Fruit fly (Drosophila melanogaster) whole organism, adult: ENCODE data around the gene Actbeta.

Experiments
- CG11617 ChIP-seq: fragments of 200-800 bp; sonication (Bioruptor generic); optimal IDR thresholded peaks from 2 replicates; lab custom pipeline; 2017; ENCODE audit warnings: mild to moderate bottlenecking, missing biosample characterization, missing genetic modification reagents, missing genetic modification characterization
- CG12768 ChIP-seq: fragments of 200-800 bp; sonication (Bioruptor generic); optimal IDR thresholded peaks from 2 replicates; lab custom pipeline; 2017; ENCODE audit warnings: missing biosample characterization, missing genetic modification characterization, mild to moderate bottlenecking, moderate library complexity, missing genetic modification reagents
- CG14711 ChIP-seq: fragments of 200-800 bp; sonication (Bioruptor generic); optimal IDR thresholded peaks from 2 replicates; lab custom pipeline; 2018; ENCODE audit warnings: missing biosample characterization, mild to moderate bottlenecking, missing genetic modification characterization, moderate library complexity
- CG1620 ChIP-seq: fragments of 200-800 bp; sonication (Bioruptor generic); optimal IDR thresholded peaks from 2 replicates; lab custom pipeline; 2016; ENCODE audit warnings: missing biosample characterization, missing genetic modification characterization
- CG33017 ChIP-seq: fragments of 200-800 bp; sonication (Bioruptor generic); optimal IDR thresholded peaks from 2 replicates; lab custom pipeline; 2018; ENCODE audit warnings: missing biosample characterization, mild to moderate bottlenecking, missing genetic modification characterization, moderate library complexity
- CG5204 ChIP-seq: fragments of 200-800 bp; sonication (Bioruptor generic); optimal IDR thresholded peaks from 2 replicates; lab custom pipeline; 2016; ENCODE audit warnings: missing biosample characterization, missing genetic modification characterization
- CG7045 ChIP-seq: fragments of 200-800 bp; sonication (Bioruptor generic); optimal IDR thresholded peaks from 2 replicates; lab custom pipeline; 2017; ENCODE audit warnings: missing biosample characterization, mild to moderate bottlenecking, missing genetic modification characterization
- CG7101 ChIP-seq: fragments of 200-800 bp; sonication (Bioruptor generic); optimal IDR thresholded peaks from 2 replicates; lab custom pipeline; 2018; ENCODE audit warnings: missing biosample characterization, mild to moderate bottlenecking, missing genetic modification characterization, moderate library complexity
- Clk ChIP-seq: fragments of 200-800 bp; sonication (Bioruptor generic); optimal IDR thresholded peaks from 2 replicates; lab custom pipeline; 2017; ENCODE audit warnings: missing biosample characterization, missing genetic modification characterization
- Crg-1 ChIP-seq: fragments of 200-800 bp; sonication (Bioruptor generic); optimal IDR thresholded peaks from 2 replicates; lab custom pipeline; 2016; ENCODE audit warnings: missing biosample characterization, missing genetic modification characterization
- Hr96 ChIP-seq: fragments of 200-800 bp; sonication (Bioruptor generic); optimal IDR thresholded peaks from 2 replicates; lab custom pipeline; 2016; ENCODE audit warnings: missing biosample characterization, missing genetic modification characterization
- Mnt ChIP-seq: fragments of 200-800 bp; sonication (Bioruptor generic); optimal IDR thresholded peaks from 2 replicates; lab custom pipeline; 2016; ENCODE audit warnings: missing biosample characterization, mild to moderate bottlenecking, missing genetic modification characterization
- bab1 ChIP-seq: fragments of 200-800 bp; sonication (Bioruptor generic); optimal IDR thresholded peaks from 3 replicates; lab custom pipeline; 2019; ENCODE audit warnings: missing biosample characterization, mild to moderate bottlenecking, missing genetic modification characterization, moderate library complexity
- cic ChIP-seq: fragments of 200-800 bp; sonication (Bioruptor generic); optimal IDR thresholded peaks from 2 replicates; lab custom pipeline; 2017; ENCODE audit warnings: missing biosample characterization, mild to moderate bottlenecking, missing genetic modification characterization, moderate library complexity
- cnc ChIP-seq, 2 experiments: fragments of >200 bp; optimal IDR thresholded peaks; 2 replicates each; lab custom pipeline; 2017
- kay ChIP-seq: fragments of 200-800 bp; sonication (Bioruptor generic); peaks from one replicate; lab custom pipeline; 2016; ENCODE audit warnings: missing biosample characterization, missing genetic modification characterization, borderline replicate concordance
- ovo ChIP-seq: fragments of 200-800 bp; sonication (Bioruptor generic); optimal IDR thresholded peaks from 2 replicates; lab custom pipeline; 2016; ENCODE audit warnings: missing biosample characterization, missing genetic modification characterization
- pad ChIP-seq: fragments of 200-800 bp; sonication (Bioruptor generic); optimal IDR thresholded peaks from 3 replicates; lab custom pipeline; 2017; ENCODE audit warnings: missing biosample characterization, missing genetic modification characterization, mild to moderate bottlenecking, moderate library complexity, missing genetic modification reagents
- tj ChIP-seq: fragments of 200-800 bp; sonication (Bioruptor generic); optimal IDR thresholded peaks from 3 replicates; lab custom pipeline; 2017; ENCODE audit warnings: missing biosample characterization, mild to moderate bottlenecking, missing genetic modification characterization, moderate library complexity
- toe ChIP-seq: fragments of 200-800 bp; sonication (Bioruptor generic); optimal IDR thresholded peaks from 2 replicates; lab custom pipeline; 2016; ENCODE audit warnings: missing biosample characterization, missing genetic modification characterization

Actbeta gene

dm6 chr4:1115299-1115698, 30.7 kb upstream of the Actbeta start:
- TF ChIP-seq kay (GFP tag; lab: Kevin White, UChicago) = peak; percentile 68
- TF ChIP-seq CG11617 (GFP tag; lab: Kevin White, UChicago) = no peak
- no peak for TF ChIP-seq pad (GFP tag; lab: Kevin White, UChicago)

- peak; percentile 60 for TF ChIP-seq pad (GFP tag; lab: Kevin White, UChicago)
- peak; percentile 87 for TF ChIP-seq bab1 (GFP tag; lab: Kevin White, UChicago)
- TF ChIP-seq CG33017 (tag; lab: Kevin White, UChicago) = peak; percentile 50
- peak; percentile 80 for TF ChIP-seq CG7101 (tag; lab: Kevin White, UChicago)
- TF ChIP-seq Mnt (GFP tag; lab: Kevin White, UChicago) = no peak
- TF ChIP-seq CG14711 (tag; lab: Kevin White, UChicago) = peak; percentile 74
- peak; percentile 9 for TF ChIP-seq Crg-1 (GFP tag; lab: Kevin White, UChicago)
- peak; percentile 10 for TF ChIP-seq CG12768 (GFP tag; lab: Kevin White, UChicago)
- no peak for TF ChIP-seq Clk (GFP tag; lab: Kevin White, UChicago)
- TF ChIP-seq CG1620 (GFP tag; lab: Kevin White, UChicago) = no peak
- peak; percentile 49 for TF ChIP-seq CG11617 (GFP tag; lab: Kevin White, UChicago)
- TF ChIP-seq kay (GFP tag; lab: Kevin White, UChicago) = peak; percentile 68
- TF ChIP-seq tj (GFP tag; lab: Kevin White, UChicago) = peak; percentile 14
Observed at dm6 chr4:1112867-1113769, 28.5 kb upstream of the Actbeta start.

dm6 chr4:1106114-1106513, 21.5 kb upstream of the Actbeta start:
- no peak for TF ChIP-seq Mnt (GFP tag; lab: Kevin White, UChicago)
- TF ChIP-seq CG7045 = no peak
- TF ChIP-seq kay (GFP tag; lab: Kevin White, UChicago) = peak; percentile 7

dm6 chr4:1097608-1098262, 13.1 kb upstream of the Actbeta start:
- TF ChIP-seq CG14711 (tag; lab: Kevin White, UChicago) = no peak

DNA sequence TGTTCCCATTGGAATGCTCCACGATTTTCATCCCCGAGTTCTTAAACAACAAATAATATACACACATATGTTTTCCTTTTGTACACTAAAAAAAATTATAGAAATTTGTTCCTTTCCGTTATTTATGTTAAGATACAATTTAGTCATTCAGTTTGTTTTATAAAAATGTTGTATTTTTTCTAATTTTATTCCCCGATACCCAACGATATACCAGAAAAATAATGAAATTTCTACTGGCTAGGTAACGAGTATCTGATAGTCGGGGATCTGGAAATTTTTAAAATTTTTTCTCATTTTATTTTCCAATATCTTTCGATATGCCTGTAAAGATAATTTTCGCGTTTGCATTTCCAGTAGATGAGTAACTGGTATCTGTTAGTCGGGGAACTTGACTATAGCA, 8.8 kb upstream of the Actbeta start:
- TF ChIP-seq CG33017 (tag; lab: Kevin White, UChicago) (no peak), Hr96 (GFP tag; lab: Kevin White, UChicago) (no peak), cnc (optimal IDR thresholded peaks at IDR 0.05; lab: Kevin White, UChicago) (no peak), CG7101 (tag; lab: Kevin White, UChicago) (no peak), pad (GFP tag; lab: Kevin White, UChicago) (no peak), CG14711 (tag; lab: Kevin White, UChicago) (no peak), tj (GFP tag; lab: Kevin White, UChicago) (no peak), CG7045 (no peak), toe (GFP tag; lab: Kevin White, UChicago) (no peak), kay (GFP tag; lab: Kevin White, UChicago) (no peak), CG5204 (GFP tag; lab: Kevin White, UChicago) (no peak), Clk (GFP tag; lab: Kevin White, UChicago) (no peak), Crg-1 (GFP tag; lab: Kevin White, UChicago) (no peak), ovo (GFP tag; lab: Kevin White, UChicago) (no peak), Mnt (GFP tag; lab: Kevin White, UChicago) (no peak), CG1620 (GFP tag; lab: Kevin White, UChicago) (no peak)

DNA sequence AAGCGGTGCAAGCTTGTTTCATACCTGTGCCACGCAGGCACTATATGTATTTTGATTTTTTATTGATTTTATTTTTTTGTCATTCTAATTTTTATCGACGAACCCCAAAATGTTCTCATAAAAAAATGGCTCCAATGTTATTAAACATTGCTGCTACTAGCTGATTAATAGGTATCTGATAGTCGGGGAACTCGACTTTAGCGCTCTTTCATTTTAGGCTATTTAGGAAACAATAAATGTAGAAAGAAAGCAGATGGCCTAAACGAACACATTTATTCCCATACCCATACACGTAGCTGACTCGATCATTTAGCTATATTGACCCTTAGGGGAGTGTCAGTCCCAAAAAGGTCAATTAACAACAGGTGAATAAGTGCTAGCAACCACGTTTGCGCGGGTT, 5.7 kb upstream of the Actbeta start:
- TF ChIP-seq Clk (GFP tag; lab: Kevin White, UChicago) = no peak
- TF ChIP-seq kay (GFP tag; lab: Kevin White, UChicago) = no peak
- TF ChIP-seq CG1620 (GFP tag; lab: Kevin White, UChicago) = no peak
- TF ChIP-seq toe (GFP tag; lab: Kevin White, UChicago) = no peak
- no peak for TF ChIP-seq tj (GFP tag; lab: Kevin White, UChicago)
- TF ChIP-seq CG33017 (tag; lab: Kevin White, UChicago) = no peak
- no peak for TF ChIP-seq CG14711 (tag; lab: Kevin White, UChicago)
- no peak for TF ChIP-seq Hr96 (GFP tag; lab: Kevin White, UChicago)
- TF ChIP-seq Mnt (GFP tag; lab: Kevin White, UChicago) = no peak
- TF ChIP-seq ovo (GFP tag; lab: Kevin White, UChicago) = no peak

DNA sequence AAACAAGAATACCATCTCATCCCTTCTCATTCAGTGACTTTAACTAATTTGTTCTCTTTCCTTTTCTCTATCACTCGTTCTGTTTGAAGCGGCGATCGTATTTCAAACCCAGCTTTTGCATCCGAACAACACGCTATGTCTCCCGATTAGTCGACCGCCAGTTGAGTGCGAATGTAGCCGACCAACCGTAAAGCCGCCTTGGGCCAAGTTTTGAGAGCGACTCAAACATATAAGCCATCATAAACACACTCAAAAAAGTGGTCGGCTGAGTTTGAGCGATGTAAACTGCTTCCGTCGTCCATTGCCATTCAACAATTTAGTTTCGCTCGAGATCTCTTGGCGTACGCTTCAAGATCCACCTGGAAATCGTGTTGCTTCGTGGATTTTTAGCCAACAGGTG, 3.9 kb upstream of the Actbeta start, which contains the start of gene sv:
TSS of gene sv (plus strand) at position 319 of the 400 bp plus-strand sequence.
- TF ChIP-seq Crg-1 (GFP tag; lab: Kevin White, UChicago) = no peak
- no peak for TF ChIP-seq kay (GFP tag; lab: Kevin White, UChicago)
- TF ChIP-seq Hr96 (GFP tag; lab: Kevin White, UChicago) = no peak
- TF ChIP-seq toe (GFP tag; lab: Kevin White, UChicago) = no peak
- no peak for TF ChIP-seq CG1620 (GFP tag; lab: Kevin White, UChicago)
- TF ChIP-seq CG5204 (GFP tag; lab: Kevin White, UChicago) = no peak
- TF ChIP-seq cnc (optimal IDR thresholded peaks at IDR 0.05; lab: Kevin White, UChicago) = no peak
- no peak for TF ChIP-seq CG11617 (GFP tag; lab: Kevin White, UChicago)
- no peak for TF ChIP-seq bab1 (GFP tag; lab: Kevin White, UChicago)
- TF ChIP-seq Clk (GFP tag; lab: Kevin White, UChicago) = no peak
- TF ChIP-seq cic (GFP tag; lab: Kevin White, UChicago) = no peak
- no peak for TF ChIP-seq pad (GFP tag; lab: Kevin White, UChicago)
- TF ChIP-seq ovo (GFP tag; lab: Kevin White, UChicago) = no peak
- no peak for TF ChIP-seq tj (GFP tag; lab: Kevin White, UChicago)
- no peak for TF ChIP-seq CG7101 (tag; lab: Kevin White, UChicago)
